Fruit fly (Drosophila melanogaster) whole organism, prepupa: ENCODE data around the gene CG14563.

Experiments used
- Blimp-1 ChIP-seq: fragments of 200-800 bp; sonication (Bioruptor generic); optimal IDR thresholded peaks from 3 replicates; lab custom pipeline; 2017; ENCODE audit warnings: missing biosample characterization, missing genetic modification characterization, mild to moderate bottlenecking, moderate library complexity, missing genetic modification reagents
- CG10631 ChIP-seq: fragments of 200-800 bp; sonication (Bioruptor generic); optimal IDR thresholded peaks from 2 replicates; lab custom pipeline; 2016; ENCODE audit warnings: missing biosample characterization, missing genetic modification characterization
- CG10669 ChIP-seq: fragments of 200-800 bp; sonication (Bioruptor generic); optimal IDR thresholded peaks from 3 replicates; lab custom pipeline; 2018; ENCODE audit warnings: missing biosample characterization, mild to moderate bottlenecking, missing genetic modification characterization, moderate library complexity
- CG11294 ChIP-seq: fragments of 200-800 bp; sonication (Bioruptor generic); IDR thresholded peaks from 2 replicates; pipeline ENCODE4 v1.3.6; 2022; ENCODE audit warnings: missing biosample characterization, missing genetic modification characterization
- CG11762 ChIP-seq: fragments of 200-800 bp; sonication (Bioruptor generic); optimal IDR thresholded peaks from 3 replicates; lab custom pipeline; 2016; ENCODE audit warnings: missing biosample characterization, missing genetic modification characterization; ENCODE audit not compliant: insufficient read depth
- CG11902 ChIP-seq: fragments of 200-800 bp; sonication (Bioruptor generic); optimal IDR thresholded peaks from 3 replicates; lab custom pipeline; 2016; ENCODE audit warnings: missing biosample characterization, missing genetic modification characterization
- CG15336 ChIP-seq: fragments of 200-800 bp; sonication (Bioruptor generic); IDR thresholded peaks from 2 replicates; pipeline ENCODE4 v1.3.6; 2022; ENCODE audit warnings: missing biosample characterization, missing genetic modification characterization
- CG1621 ChIP-seq: fragments of 200-800 bp; sonication (Bioruptor generic); optimal IDR thresholded peaks from 3 replicates; lab custom pipeline; 2018; ENCODE audit warnings: missing biosample characterization, mild to moderate bottlenecking, missing genetic modification characterization
- CG31627 ChIP-seq: fragments of 200-800 bp; sonication (Bioruptor generic); optimal IDR thresholded peaks from 3 replicates; lab custom pipeline; 2016; ENCODE audit warnings: missing biosample characterization, missing genetic modification characterization
- CG32006 ChIP-seq: fragments of 200-800 bp; sonication (Bioruptor generic); optimal IDR thresholded peaks from 3 replicates; lab custom pipeline; 2017; ENCODE audit warnings: missing biosample characterization, mild to moderate bottlenecking, missing genetic modification characterization
- CG34406 ChIP-seq: fragments of 200-800 bp; sonication (Bioruptor generic); optimal IDR thresholded peaks from 3 replicates; lab custom pipeline; 2016; ENCODE audit warnings: missing biosample characterization, missing genetic modification characterization
- CG3919 ChIP-seq: fragments of 200-800 bp; sonication (Bioruptor generic); optimal IDR thresholded peaks from 3 replicates; lab custom pipeline; 2016; ENCODE audit warnings: missing biosample characterization, missing genetic modification characterization
- CG4318 ChIP-seq: fragments of 200-800 bp; sonication (Bioruptor generic); optimal IDR thresholded peaks from 3 replicates; lab custom pipeline; 2017; ENCODE audit warnings: missing biosample characterization, mild to moderate bottlenecking, missing genetic modification characterization
- CG6163 ChIP-seq: fragments of 200-800 bp; sonication (Bioruptor generic); IDR thresholded peaks from 3 replicates; pipeline ENCODE4 v1.3.6; 2022; ENCODE audit warnings: missing biosample characterization, missing genetic modification characterization
- CG6808 ChIP-seq: fragments of 200-800 bp; sonication (Bioruptor generic); optimal IDR thresholded peaks from 3 replicates; lab custom pipeline; 2017; ENCODE audit warnings: missing biosample characterization, missing genetic modification characterization, mild to moderate bottlenecking, moderate library complexity, missing genetic modification reagents
- CG7368 ChIP-seq: fragments of 200-800 bp; sonication (Bioruptor generic); optimal IDR thresholded peaks from 3 replicates; lab custom pipeline; 2016; ENCODE audit warnings: missing biosample characterization, missing genetic modification characterization
- CG8119 ChIP-seq: fragments of 200-800 bp; sonication (Bioruptor generic); IDR thresholded peaks from 3 replicates; pipeline ENCODE4 v1.3.6; 2022; ENCODE audit warnings: missing biosample characterization, missing genetic modification characterization
- CG8319 ChIP-seq: fragments of 200-800 bp; sonication (Bioruptor generic); optimal IDR thresholded peaks from 3 replicates; lab custom pipeline; 2016; ENCODE audit warnings: missing biosample characterization, missing genetic modification characterization
- CG8632 ChIP-seq: fragments of 200-800 bp; sonication (Bioruptor generic); optimal IDR thresholded peaks from 3 replicates; lab custom pipeline; 2016; ENCODE audit warnings: missing biosample characterization, missing genetic modification characterization
- CG9139 ChIP-seq: fragments of 200-800 bp; sonication (Bioruptor generic); optimal IDR thresholded peaks from 3 replicates; lab custom pipeline; 2017; ENCODE audit warnings: missing biosample characterization, mild to moderate bottlenecking, missing genetic modification characterization
- Eip75B ChIP-seq: fragments of 200-800 bp; sonication (Bioruptor generic); optimal IDR thresholded peaks from 3 replicates; lab custom pipeline; 2016; ENCODE audit warnings: missing biosample characterization, missing genetic modification characterization
- Eip78C ChIP-seq: fragments of 200-800 bp; sonication (Bioruptor generic); peaks from one replicate; lab custom pipeline; 2016; ENCODE audit warnings: missing biosample characterization, missing genetic modification characterization
- Eip93F ChIP-seq: fragments of 200-800 bp; sonication (Bioruptor generic); optimal IDR thresholded peaks from 2 replicates; lab custom pipeline; 2016; ENCODE audit warnings: missing biosample characterization, mild to moderate bottlenecking, missing genetic modification characterization
- Ets21C ChIP-seq: fragments of 200-800 bp; sonication (Bioruptor generic); optimal IDR thresholded peaks from 3 replicates; lab custom pipeline; 2016; ENCODE audit warnings: missing biosample characterization, missing genetic modification characterization
- Gug ChIP-seq: fragments of 200-800 bp; sonication (Bioruptor generic); IDR thresholded peaks from 2 replicates; pipeline ENCODE4 v1.3.6; 2022; ENCODE audit warnings: missing biosample characterization, missing genetic modification characterization
- Hr38 ChIP-seq: sonication (Bioruptor generic); optimal IDR thresholded peaks from 2 replicates; lab custom pipeline; 2016; ENCODE audit warnings: missing biosample characterization, missing genetic modification characterization
- Hr39 ChIP-seq: fragments of 200-800 bp; sonication (Bioruptor generic); optimal IDR thresholded peaks from 2 replicates; lab custom pipeline; 2016; ENCODE audit warnings: missing biosample characterization, missing genetic modification characterization
- Hr4 ChIP-seq: fragments of 200-800 bp; sonication (Bioruptor generic); optimal IDR thresholded peaks from 3 replicates; lab custom pipeline; 2016; ENCODE audit warnings: missing biosample characterization, missing genetic modification characterization
- Met ChIP-seq: fragments of 200-800 bp; sonication (Bioruptor generic); optimal IDR thresholded peaks from 3 replicates; lab custom pipeline; 2016; ENCODE audit warnings: missing biosample characterization, missing genetic modification characterization
- OdsH ChIP-seq: fragments of 200-800 bp; sonication (Bioruptor generic); optimal IDR thresholded peaks from 3 replicates; lab custom pipeline; 2016; ENCODE audit warnings: missing biosample characterization, missing genetic modification characterization
- Smox ChIP-seq: fragments of 200-800 bp; sonication (Bioruptor generic); optimal IDR thresholded peaks from 3 replicates; lab custom pipeline; 2016; ENCODE audit warnings: missing biosample characterization, missing genetic modification characterization
- Sox102F ChIP-seq: fragments of 200-800 bp; sonication (Bioruptor generic); optimal IDR thresholded peaks from 2 replicates; lab custom pipeline; 2016; ENCODE audit warnings: missing biosample characterization, mild to moderate bottlenecking, missing genetic modification characterization
- Sox14 ChIP-seq: fragments of 200-800 bp; sonication (Bioruptor generic); optimal IDR thresholded peaks from 3 replicates; lab custom pipeline; 2016; ENCODE audit warnings: missing biosample characterization, missing genetic modification characterization
- Sox15 ChIP-seq: fragments of 200-800 bp; sonication (Bioruptor generic); optimal IDR thresholded peaks from 3 replicates; lab custom pipeline; 2016; ENCODE audit warnings: missing biosample characterization, missing genetic modification characterization
- achi ChIP-seq: fragments of 200-800 bp; sonication (Bioruptor generic); optimal IDR thresholded peaks from 3 replicates; lab custom pipeline; 2016; ENCODE audit warnings: missing biosample characterization, missing genetic modification characterization
- acj6 ChIP-seq: fragments of 200-800 bp; sonication (Bioruptor generic); optimal IDR thresholded peaks from 3 replicates; lab custom pipeline; 2016; ENCODE audit warnings: missing biosample characterization, missing genetic modification characterization
- dac ChIP-seq: fragments of 200-800 bp; sonication (Bioruptor generic); optimal IDR thresholded peaks from 2 replicates; lab custom pipeline; 2017; ENCODE audit warnings: missing biosample characterization, mild to moderate bottlenecking, missing genetic modification characterization
- dsx ChIP-seq: fragments of 200-800 bp; optimal IDR thresholded peaks from 3 replicates; lab custom pipeline; 2019; ENCODE audit warnings: missing biosample characterization, mild to moderate bottlenecking, missing genetic modification characterization, moderate library complexity; ENCODE audit not compliant: poor library complexity, severe bottlenecking
- eg ChIP-seq: fragments of 200-800 bp; sonication (Bioruptor generic); IDR thresholded peaks from 3 replicates; pipeline ENCODE4 v1.3.6; 2022; ENCODE audit warnings: missing biosample characterization, missing genetic modification characterization
- fd85E ChIP-seq: fragments of 200-800 bp; sonication (Bioruptor generic); optimal IDR thresholded peaks from 3 replicates; lab custom pipeline; 2016; ENCODE audit warnings: missing biosample characterization, missing genetic modification characterization
- fkh ChIP-seq: fragments of 200-800 bp; sonication (Bioruptor generic); optimal IDR thresholded peaks from 3 replicates; lab custom pipeline; 2017; ENCODE audit warnings: missing biosample characterization, mild to moderate bottlenecking, missing genetic modification characterization, moderate library complexity
- lz ChIP-seq: fragments of 200-800 bp; sonication (Bioruptor generic); optimal IDR thresholded peaks from 3 replicates; lab custom pipeline; 2016; ENCODE audit warnings: missing biosample characterization, missing genetic modification characterization
- net ChIP-seq: fragments of 200-800 bp; sonication (Bioruptor generic); optimal IDR thresholded peaks from 3 replicates; lab custom pipeline; 2016; ENCODE audit warnings: missing biosample characterization, missing genetic modification characterization
- pdm3 ChIP-seq: fragments of 200-800 bp; sonication (Bioruptor generic); optimal IDR thresholded peaks from 3 replicates; lab custom pipeline; 2016; ENCODE audit warnings: missing biosample characterization, missing genetic modification characterization
- salr ChIP-seq, 2 experiments: fragments of 200-800 bp; sonication (Bioruptor generic); optimal IDR thresholded peaks; 3 replicates each; lab custom pipeline; 2016 to 2018; ENCODE audit warnings: missing biosample characterization in 2 of 2, missing genetic modification characterization in 2 of 2, mild to moderate bottlenecking in 1 of 2
- ss ChIP-seq, 2 experiments: fragments of 200-800 bp; sonication (Bioruptor generic); optimal IDR thresholded peaks; 2 replicates in 1 of 2; 3 replicates in 1 of 2; lab custom pipeline; 2017 to 2018; ENCODE audit warnings: mild to moderate bottlenecking in 2 of 2, missing biosample characterization in 2 of 2, missing genetic modification characterization in 2 of 2, moderate library complexity in 1 of 2
- topi ChIP-seq: fragments of 200-800 bp; sonication (Bioruptor generic); optimal IDR thresholded peaks from 3 replicates; lab custom pipeline; 2016; ENCODE audit warnings: missing biosample characterization, missing genetic modification characterization
- vri ChIP-seq: fragments of 200-800 bp; sonication (Bioruptor generic); optimal IDR thresholded peaks from 3 replicates; lab custom pipeline; 2016; ENCODE audit warnings: missing biosample characterization, mild to moderate bottlenecking, missing genetic modification characterization

CG14563 gene

DNA sequence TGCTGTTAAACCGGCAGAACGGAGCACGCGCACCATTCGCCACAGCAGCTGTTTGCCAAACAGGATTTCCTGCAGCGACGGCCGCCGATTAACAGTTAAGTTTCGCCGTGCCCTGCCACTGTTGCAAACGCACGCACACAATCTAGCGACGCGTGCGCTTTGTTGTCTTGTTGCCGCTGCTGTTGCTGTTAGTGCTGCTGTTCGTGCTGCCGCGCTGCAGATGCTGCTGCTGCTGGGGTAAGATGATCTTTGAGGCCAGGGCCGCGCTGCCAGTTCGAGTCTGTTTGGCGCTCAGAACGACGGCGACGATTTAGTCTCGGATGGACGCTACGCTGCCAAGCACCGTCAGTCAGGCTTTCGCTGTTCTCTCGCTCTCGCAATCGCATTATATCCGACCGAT lies 33.6 kb downstream of the CG14563 start, which contains the start of gene eg (continued):
- TF ChIP-seq pdm3 (GFP tag; lab: Kevin White, UChicago) = no peak
- TF ChIP-seq Eip78C (GFP tag; lab: Kevin White, UChicago) = peak; percentile 8
- TF ChIP-seq dsx (GFP tag; lab: Kevin White, UChicago) = no peak
- no peak for TF ChIP-seq Ets21C (GFP tag; lab: Kevin White, UChicago)
- TF ChIP-seq CG8319 (GFP tag; lab: Kevin White, UChicago) = no peak
- no peak for TF ChIP-seq CG6163
- peak; percentile 9 for TF ChIP-seq CG3919 (GFP tag; lab: Kevin White, UChicago)
- TF ChIP-seq, all 60 proteins: peak for 8

DNA sequence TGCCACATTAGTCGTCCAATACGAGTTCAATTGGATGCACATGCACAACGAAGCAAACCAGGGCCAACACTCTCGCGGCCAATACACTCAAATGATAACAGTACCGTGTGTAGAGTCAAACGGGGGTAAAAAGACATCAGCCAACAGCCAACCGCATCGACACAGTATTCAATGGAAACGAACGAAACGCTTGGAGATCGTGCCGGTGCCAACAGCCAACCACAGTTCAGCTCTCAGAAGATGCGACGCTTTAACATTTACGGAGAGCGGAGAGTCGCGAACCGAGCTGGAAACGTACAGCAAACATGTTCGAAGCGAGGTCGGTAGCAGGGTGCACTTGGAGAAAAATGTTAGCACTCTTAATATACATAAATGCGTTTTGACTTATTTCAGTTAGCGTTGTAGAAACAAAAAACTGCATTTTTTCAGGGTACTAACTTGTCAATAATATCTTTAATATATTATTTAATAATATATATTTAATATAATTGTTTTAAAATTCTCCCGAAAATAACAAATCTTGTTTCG lies 34.1 kb downstream of the CG14563 start:
- TF ChIP-seq salr (GFP tag; optimal IDR thresholded peaks at IDR 0.05; lab: Kevin White, UChicago) (peak in 1 of 2 experiments; percentile 25), topi (GFP tag; lab: Kevin White, UChicago) (peak; percentile 45), Hr38 (no peak), Sox14 (GFP tag; lab: Kevin White, UChicago) (peak; percentile 47), lz (GFP tag; lab: Kevin White, UChicago) (peak; percentile 52), CG9139 (GFP tag; lab: Kevin White, UChicago) (no peak), Ets21C (GFP tag; lab: Kevin White, UChicago) (no peak), fkh (GFP tag; lab: Kevin White, UChicago) (no peak), Gug (GFP tag; lab: Robert Waterston, UW) (peak; percentile 47; the same call in 1 of the 2 replicates), CG11294 (GFP tag; lab: Robert Waterston, UW) (peak; percentile 36; the same call in 1 of the 2 replicates), dsx (GFP tag; lab: Kevin White, UChicago) (peak; percentile 61), CG32006 (GFP tag; lab: Kevin White, UChicago) (peak; percentile 81), CG4318 (GFP tag; lab: Kevin White, UChicago) (peak; percentile 53), CG7368 (GFP tag; lab: Kevin White, UChicago) (no peak), CG15336 (GFP tag; lab: Robert Waterston, UW) (peak; percentile 83), Smox (GFP tag; lab: Kevin White, UChicago) (peak; percentile 36), CG8119 (peak; percentile 89), CG6808 (GFP tag; lab: Kevin White, UChicago) (peak; percentile 52), dac (GFP tag; lab: Kevin White, UChicago) (peak; percentile 36), CG3919 (GFP tag; lab: Kevin White, UChicago) (peak; percentile 67), Blimp-1 (peak; percentile 30), CG34406 (peak; percentile 74), Eip78C (GFP tag; lab: Kevin White, UChicago) (peak; percentile 68), achi (GFP tag; lab: Kevin White, UChicago) (peak; percentile 72), CG8632 (peak; percentile 66), OdsH (GFP tag; lab: Kevin White, UChicago) (peak; percentile 68), Sox15 (GFP tag; lab: Kevin White, UChicago) (peak; percentile 18), CG31627 (peak; percentile 23), eg (GFP tag; lab: Robert Waterston, UW) (peak; percentile 95), fd85E (GFP tag; lab: Kevin White, UChicago) (no peak), Eip93F (GFP tag; lab: Kevin White, UChicago) (no peak), Met (peak; percentile 49), Sox102F (GFP tag; lab: Kevin White, UChicago) (peak; percentile 40), CG10631 (peak; percentile 70), CG1621 (tag; lab: Kevin White, UChicago) (peak; percentile 28), CG11902 (peak; percentile 19), ss (GFP tag; optimal IDR thresholded peaks at IDR 0.05; lab: Kevin White, UChicago) (peak in 1 of 2 experiments; percentile 66), acj6 (GFP tag; lab: Kevin White, UChicago) (peak; percentile 73), vri (GFP tag; lab: Kevin White, UChicago) (peak; percentile 11), net (peak; percentile 58), Eip75B (peak; percentile 22), Hr39 (GFP tag; lab: Kevin White, UChicago) (peak; percentile 33), pdm3 (GFP tag; lab: Kevin White, UChicago) (peak; percentile 36), Hr4 (peak; percentile 59), CG10669 (peak; percentile 51), CG11762 (GFP tag; lab: Kevin White, UChicago) (peak; percentile 16), CG8319 (GFP tag; lab: Kevin White, UChicago) (no peak)
